Fruit fly (Drosophila melanogaster) whole organism, pupa: ENCODE results near the gene wam.

Source experiments
- CG10348 ChIP-seq: fragments of 200-800 bp; sonication (Bioruptor generic); IDR thresholded peaks from 2 replicates; pipeline ENCODE4 v1.3.6; 2022; ENCODE audit warnings: missing biosample characterization, missing genetic modification characterization
- CG14655 ChIP-seq: fragments of 200-800 bp; sonication (Bioruptor generic); optimal IDR thresholded peaks from 3 replicates; lab custom pipeline; 2017; ENCODE audit warnings: mild to moderate bottlenecking, missing biosample characterization, missing genetic modification reagents, missing genetic modification characterization
- CG15710 ChIP-seq: fragments of 200-800 bp; sonication (Bioruptor generic); optimal IDR thresholded peaks from 2 replicates; lab custom pipeline; 2018; ENCODE audit warnings: missing biosample characterization, mild to moderate bottlenecking, missing genetic modification characterization, moderate library complexity
- CG17806 ChIP-seq: fragments of 200-800 bp; sonication (Bioruptor generic); optimal IDR thresholded peaks from 2 replicates; lab custom pipeline; 2018; ENCODE audit warnings: missing biosample characterization, mild to moderate bottlenecking, missing genetic modification characterization, moderate library complexity
- CG32121 ChIP-seq: fragments of 200-800 bp; sonication (Bioruptor generic); IDR thresholded peaks from 2 replicates; pipeline ENCODE4 v1.3.6; 2022; ENCODE audit warnings: missing biosample characterization, missing genetic modification characterization
- CG34367 ChIP-seq: fragments of 200-800 bp; sonication (Bioruptor generic); optimal IDR thresholded peaks from 2 replicates; lab custom pipeline; 2018; ENCODE audit warnings: missing biosample characterization, mild to moderate bottlenecking, missing genetic modification characterization
- D1 ChIP-seq: fragments of 200-800 bp; sonication (Bioruptor generic); optimal IDR thresholded peaks from 2 replicates; lab custom pipeline; 2018; ENCODE audit warnings: missing biosample characterization, mild to moderate bottlenecking, missing genetic modification characterization, moderate library complexity
- EcR ChIP-seq: fragments of 200-800 bp; sonication (Bioruptor generic); optimal IDR thresholded peaks from 3 replicates; lab custom pipeline; 2019; ENCODE audit warnings: missing biosample characterization, missing genetic modification characterization, mild to moderate bottlenecking, moderate library complexity, missing genetic modification reagents
- Pif1A ChIP-seq: fragments of 200-800 bp; sonication (Bioruptor generic); optimal IDR thresholded peaks from 3 replicates; lab custom pipeline; 2016; ENCODE audit warnings: missing biosample characterization, missing genetic modification characterization
- Pif1B ChIP-seq: fragments of 200-800 bp; sonication (Bioruptor generic); optimal IDR thresholded peaks from 3 replicates; lab custom pipeline; 2016; ENCODE audit warnings: missing biosample characterization, missing genetic modification characterization
- Snoo ChIP-seq: fragments of 200-800 bp; sonication (Bioruptor generic); optimal IDR thresholded peaks from 3 replicates; lab custom pipeline; 2017; ENCODE audit warnings: missing biosample characterization, mild to moderate bottlenecking, missing genetic modification characterization, inconsistent platforms

DNA sequence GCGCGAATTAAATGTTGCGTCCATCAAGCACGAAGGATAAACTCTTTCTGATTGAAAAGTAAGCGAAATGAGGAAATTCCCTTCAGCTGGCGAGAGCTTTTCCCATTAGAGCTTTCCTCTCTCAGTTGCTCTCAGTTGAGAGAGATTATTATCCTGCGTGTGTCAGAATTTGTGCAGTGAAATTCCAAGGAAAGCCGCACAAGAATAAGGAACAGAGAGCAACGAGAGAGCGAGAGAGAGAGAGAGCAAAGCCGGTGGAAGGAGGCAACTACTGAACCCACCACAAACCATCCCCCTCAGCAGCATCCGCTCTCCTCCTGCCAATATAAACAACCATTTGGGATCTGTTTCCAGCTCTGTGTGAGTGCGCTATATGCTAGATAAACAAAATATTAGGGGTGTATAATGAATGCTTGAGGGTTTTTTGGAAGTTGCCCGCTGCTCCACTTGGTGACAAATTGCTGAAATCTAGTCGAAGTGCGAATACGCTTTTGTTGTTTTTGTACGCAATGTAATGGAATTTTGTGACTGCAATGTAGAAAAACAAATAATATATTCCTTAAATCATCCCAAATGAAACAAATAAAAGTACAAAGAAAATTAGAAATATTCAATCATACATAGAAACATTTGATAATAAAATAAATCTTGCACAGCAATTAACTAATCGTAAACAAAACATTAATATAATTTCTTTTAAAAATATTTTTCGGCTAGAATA is 38.8 kb downstream of the wam start, which contains the start of gene CG4467:
- TF ChIP-seq D1 (tag; lab: Kevin White, UChicago), result no peak
- TF ChIP-seq CG17806 (tag; lab: Kevin White, UChicago), result no peak
- no peak for TF ChIP-seq CG15710 (tag; lab: Kevin White, UChicago)
- TF ChIP-seq CG32121 (GFP tag; lab: Robert Waterston, UW), result no peak
- TF ChIP-seq CG14655, result no peak
- TF ChIP-seq Snoo (tag; lab: Kevin White, UChicago), result no peak
- TF ChIP-seq Pif1A (GFP tag; lab: Kevin White, UChicago), result no peak
- no peak for TF ChIP-seq CG10348 (GFP tag; lab: Robert Waterston, UW)
- TF ChIP-seq EcR (GFP tag; lab: Kevin White, UChicago), result no peak
- no peak for TF ChIP-seq CG34367 (tag; lab: Kevin White, UChicago)
- TF ChIP-seq Pif1B, result no peak
